Worm (Caenorhabditis elegans) whole organism, mixed stage, embryonic: Measurements from ENCODE around the gene msa-1.

ENCODE experiments used
- elt-3 ChIP-seq: fragments of 150-350 bp; optimal IDR thresholded peaks from 2 replicates; lab custom pipeline; 2014; ENCODE audit warnings: missing biosample characterization, missing genetic modification characterization
- pha-4 ChIP-seq: fragments of 150-350 bp; optimal IDR thresholded peaks from 2 replicates; lab custom pipeline; 2018; ENCODE audit warnings: missing biosample characterization, missing genetic modification reagents, missing genetic modification characterization

- TF ChIP-seq elt-3 (tag; lab: Kevin White, UChicago) (no peak), pha-4 (tag; lab: Kevin White, UChicago) (no peak)
Measured at ce11 chrIV:9135377-9135776, 47.0 kb downstream of the msa-1 start, which contains the start of gene delm-1.
